Worm (Caenorhabditis elegans) whole organism, mixed stage, embryonic: ENCODE data around the gene Y43F8B.29.

Experiments used
- elt-1 ChIP-seq: sonication (generic microtip); optimal IDR thresholded peaks from 2 replicates; lab custom pipeline; 2017; ENCODE audit warnings: missing genetic modification characterization, mild to moderate bottlenecking, missing compliant biosample characterization, antibody characterized with exemption, moderate library complexity, borderline replicate concordance; ENCODE audit not compliant: insufficient read depth
- nhr-28 ChIP-seq: fragments of 150-350 bp; optimal IDR thresholded peaks from 2 replicates; lab custom pipeline; 2014; ENCODE audit warnings: missing biosample characterization, missing genetic modification characterization

ce11 chrV:19510352-19510751 lies 18.9 kb downstream of the Y43F8B.29 start:
- TF ChIP-seq elt-1 (tag; lab: Kevin White, UChicago) = no peak
- TF ChIP-seq nhr-28 (tag; lab: Kevin White, UChicago) = no peak
